Worm (Caenorhabditis elegans) whole organism, L3 larva: ENCODE measurements around the gene irld-51.

Experiments used
- R02D3.7 ChIP-seq: fragments of 150-350 bp; optimal IDR thresholded peaks from 2 replicates; lab custom pipeline; 2014; ENCODE audit warnings: missing biosample characterization, missing genetic modification characterization
- ZK546.5 ChIP-seq: sonication (generic microtip); optimal IDR thresholded peaks from 2 replicates; lab custom pipeline; 2017; ENCODE audit warnings: missing biosample characterization, missing genetic modification characterization
- aly-2 ChIP-seq: fragments of 150-350 bp; optimal IDR thresholded peaks from 2 replicates; lab custom pipeline; 2014; ENCODE audit warnings: missing biosample characterization, missing genetic modification characterization
- ceh-16 ChIP-seq: sonication (generic microtip); optimal IDR thresholded peaks from 2 replicates; lab custom pipeline; 2017; ENCODE audit warnings: missing biosample characterization, missing genetic modification characterization
- ceh-82 ChIP-seq: fragments of 150-350 bp; optimal IDR thresholded peaks from 2 replicates; lab custom pipeline; 2014; ENCODE audit warnings: missing biosample characterization, missing genetic modification characterization
- daf-12 ChIP-seq: fragments of 150-350 bp; optimal IDR thresholded peaks from 2 replicates; lab custom pipeline; 2014; ENCODE audit warnings: missing biosample characterization, missing genetic modification reagents, missing genetic modification characterization
- egl-27 ChIP-seq: sonication (generic microtip); optimal IDR thresholded peaks from 4 replicates; lab custom pipeline; 2017; ENCODE audit warnings: missing biosample characterization, missing genetic modification reagents, missing genetic modification characterization
- elt-1 ChIP-seq: fragments of 150-350 bp; optimal IDR thresholded peaks from 2 replicates; lab custom pipeline; 2014; ENCODE audit warnings: missing biosample characterization, missing genetic modification characterization
- elt-2 ChIP-seq: sonication (generic microtip); optimal IDR thresholded peaks from 2 replicates; lab custom pipeline; 2016; ENCODE audit warnings: missing genetic modification reagents, mild to moderate bottlenecking, missing genetic modification characterization, missing compliant biosample characterization
- elt-3 ChIP-seq, 3 experiments: fragments of 150-350 bp in 1 of 3; sonication (generic microtip) in 2 of 3; optimal IDR thresholded peaks; 2 replicates in 2 of 3; 4 replicates in 1 of 3; lab custom pipeline; 2014 to 2017; ENCODE audit warnings: missing biosample characterization in 3 of 3, missing genetic modification characterization in 3 of 3
- eor-1 ChIP-seq, 2 experiments: fragments of 150-350 bp; optimal IDR thresholded peaks; 2 replicates each; lab custom pipeline; 2014 to 2018; ENCODE audit warnings: missing biosample characterization in 2 of 2, missing genetic modification characterization in 2 of 2
- fkh-10 ChIP-seq: sonication (generic microtip); optimal IDR thresholded peaks from 2 replicates; lab custom pipeline; 2017; ENCODE audit warnings: missing biosample characterization, missing genetic modification reagents, missing genetic modification characterization
- fos-1 ChIP-seq: fragments of 150-350 bp; optimal IDR thresholded peaks from 2 replicates; lab custom pipeline; 2014; ENCODE audit warnings: missing biosample characterization, missing genetic modification characterization
- hmg-11 ChIP-seq: sonication (generic microtip); optimal IDR thresholded peaks from 2 replicates; lab custom pipeline; 2016; ENCODE audit warnings: missing genetic modification characterization, missing compliant biosample characterization
- jun-1 ChIP-seq: fragments of 150-350 bp; optimal IDR thresholded peaks from 2 replicates; lab custom pipeline; 2014; ENCODE audit warnings: missing biosample characterization, missing genetic modification reagents, missing genetic modification characterization
- lin-39 ChIP-seq: fragments of 150-350 bp; optimal IDR thresholded peaks from 2 replicates; lab custom pipeline; 2018; ENCODE audit warnings: missing biosample characterization, missing genetic modification reagents, missing genetic modification characterization
- lsy-12 ChIP-seq: sonication (generic microtip); optimal IDR thresholded peaks from 2 replicates; lab custom pipeline; 2016; ENCODE audit warnings: mild to moderate bottlenecking, missing genetic modification characterization, missing compliant biosample characterization
- mdl-1 ChIP-seq: fragments of 150-350 bp; optimal IDR thresholded peaks from 2 replicates; lab custom pipeline; 2014; ENCODE audit warnings: missing biosample characterization, missing genetic modification characterization
- mml-1 ChIP-seq: fragments of 150-350 bp; sonication (generic microtip); optimal IDR thresholded peaks from 3 replicates; lab custom pipeline; 2014; ENCODE audit warnings: missing biosample characterization, missing genetic modification characterization
- nhr-11 ChIP-seq: fragments of 150-350 bp; optimal IDR thresholded peaks from 2 replicates; lab custom pipeline; 2014; ENCODE audit warnings: missing biosample characterization, missing genetic modification characterization
- nhr-12 ChIP-seq: fragments of 150-350 bp; optimal IDR thresholded peaks from 2 replicates; lab custom pipeline; 2014; ENCODE audit warnings: missing biosample characterization, missing genetic modification characterization
- nhr-23 ChIP-seq: fragments of 150-350 bp; optimal IDR thresholded peaks from 2 replicates; lab custom pipeline; 2014; ENCODE audit warnings: missing biosample characterization, missing genetic modification reagents, missing genetic modification characterization
- nhr-25 ChIP-seq: sonication (generic microtip); optimal IDR thresholded peaks from 2 replicates; lab custom pipeline; 2017; ENCODE audit warnings: missing biosample characterization, missing genetic modification characterization
- nhr-28 ChIP-seq: fragments of 150-350 bp; optimal IDR thresholded peaks from 2 replicates; lab custom pipeline; 2014; ENCODE audit warnings: missing biosample characterization, missing genetic modification characterization
- nhr-43 ChIP-seq: sonication (generic microtip); optimal IDR thresholded peaks from 2 replicates; lab custom pipeline; 2016; ENCODE audit warnings: mild to moderate bottlenecking, missing genetic modification characterization, missing compliant biosample characterization; ENCODE audit not compliant: poor library complexity, severe bottlenecking
- nhr-67 ChIP-seq: fragments of 150-350 bp; optimal IDR thresholded peaks from 2 replicates; lab custom pipeline; 2014; ENCODE audit warnings: missing biosample characterization, missing genetic modification characterization
- nhr-76 ChIP-seq: fragments of 150-350 bp; sonication (generic microtip); optimal IDR thresholded peaks from 5 replicates; lab custom pipeline; 2014; ENCODE audit warnings: missing biosample characterization, missing genetic modification characterization
- nhr-77 ChIP-seq: fragments of 150-350 bp; optimal IDR thresholded peaks from 2 replicates; lab custom pipeline; 2014; ENCODE audit warnings: missing biosample characterization, missing genetic modification characterization
- pha-4 ChIP-seq: fragments of 150-350 bp; optimal IDR thresholded peaks from 2 replicates; lab custom pipeline; 2014; ENCODE audit warnings: missing biosample characterization, missing genetic modification reagents, missing genetic modification characterization
- pqm-1 ChIP-seq: fragments of 150-350 bp; optimal IDR thresholded peaks from 2 replicates; lab custom pipeline; 2017; ENCODE audit warnings: missing biosample characterization, missing genetic modification characterization, inconsistent platforms
- sea-2 ChIP-seq: fragments of 150-350 bp; sonication (generic microtip); optimal IDR thresholded peaks from 4 replicates; lab custom pipeline; 2014; ENCODE audit warnings: missing biosample characterization, missing genetic modification reagents, missing genetic modification characterization
- snpc-4 ChIP-seq: fragments of 150-350 bp; optimal IDR thresholded peaks from 2 replicates; lab custom pipeline; 2014; ENCODE audit warnings: missing biosample characterization, missing genetic modification characterization
- tbx-2 ChIP-seq: sonication (generic microtip); optimal IDR thresholded peaks from 2 replicates; lab custom pipeline; 2016; ENCODE audit warnings: mild to moderate bottlenecking, missing genetic modification characterization, missing compliant biosample characterization
- unc-39 ChIP-seq: sonication (generic microtip); optimal IDR thresholded peaks from 4 replicates; lab custom pipeline; 2017; ENCODE audit warnings: missing biosample characterization, missing genetic modification characterization
- unc-62 ChIP-seq: fragments of 150-350 bp; sonication (generic microtip); optimal IDR thresholded peaks from 4 replicates; lab custom pipeline; 2014; ENCODE audit warnings: missing biosample characterization, missing genetic modification reagents, missing genetic modification characterization
- ztf-4 ChIP-seq: fragments of 150-350 bp; optimal IDR thresholded peaks from 2 replicates; lab custom pipeline; 2014; ENCODE audit warnings: missing biosample characterization, missing genetic modification characterization

Gene irld-51

ce11 chrII:2943966-2944365, 8.6 kb downstream of the irld-51 start, which contains the start of the genes irld-50 and irld-49:
Gene irld-50, minus strand, starts transcription at chrII:2944066.
Gene irld-49, plus strand, starts transcription at chrII:2944176.
- TF ChIP-seq egl-27 (tag; lab: Kevin White, UChicago) (no peak), nhr-77 (no peak), jun-1 (tag; lab: Kevin White, UChicago) (no peak), daf-12 (no peak)
- TF ChIP-seq, all 47 proteins: peak for 0

DNA sequence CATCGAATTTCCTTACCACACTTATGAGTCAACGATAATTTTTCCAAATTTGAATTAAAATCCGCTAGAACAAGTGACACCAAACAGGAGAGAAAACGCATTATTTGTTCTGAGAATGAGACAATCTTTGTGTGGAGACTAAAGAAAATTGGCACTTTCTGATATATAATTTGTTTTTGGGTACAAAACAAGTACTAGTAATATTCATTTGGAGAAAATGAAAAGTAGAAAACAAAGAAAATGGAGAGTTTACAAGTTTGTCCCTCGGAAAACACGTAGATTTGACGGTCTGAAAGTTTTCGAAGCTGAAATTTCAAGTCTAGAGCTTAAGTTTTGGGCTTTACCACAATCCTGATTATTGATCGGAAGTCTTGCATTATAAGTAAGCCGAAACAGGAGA, 11.8 kb downstream of the irld-51 start, which contains the start of gene irld-66:
Gene irld-66 (minus strand): TSS at position 101 of the 400 bp plus-strand sequence.
- TF ChIP-seq tbx-2 (tag; lab: Kevin White, UChicago) (no peak), jun-1 (tag; lab: Kevin White, UChicago) (no peak), nhr-67 (no peak), unc-62 (no peak), ceh-82 (tag; lab: Kevin White, UChicago) (no peak), mml-1 (no peak), elt-3 (tag; optimal IDR thresholded peaks at IDR 0.05; lab: Kevin White, UChicago) (no peak), nhr-43 (tag; lab: Kevin White, UChicago) (no peak), pqm-1 (tag; lab: Kevin White, UChicago) (no peak), snpc-4 (tag; lab: Kevin White, UChicago) (no peak), nhr-11 (tag; lab: Kevin White, UChicago) (no peak), nhr-23 (no peak), hmg-11 (tag; lab: Kevin White, UChicago) (no peak), fos-1 (tag; lab: Kevin White, UChicago) (no peak), elt-1 (no peak), nhr-76 (tag; lab: Kevin White, UChicago) (no peak), nhr-28 (no peak), daf-12 (no peak), mdl-1 (tag; lab: Kevin White, UChicago) (no peak)

- TF ChIP-seq ceh-16 (no peak), mdl-1 (tag; lab: Kevin White, UChicago) (no peak), ztf-4 (no peak), elt-3 (tag; optimal IDR thresholded peaks at IDR 0.05; lab: Kevin White, UChicago) (no peak), nhr-12 (tag; lab: Kevin White, UChicago) (no peak), fos-1 (tag; lab: Kevin White, UChicago) (no peak), elt-1 (no peak), nhr-28 (no peak), sea-2 (GFP tag; lab: Kevin White, UChicago) (no peak)
Observed at ce11 chrII:2939681-2940080, 12.8 kb downstream of the irld-51 start.

DNA sequence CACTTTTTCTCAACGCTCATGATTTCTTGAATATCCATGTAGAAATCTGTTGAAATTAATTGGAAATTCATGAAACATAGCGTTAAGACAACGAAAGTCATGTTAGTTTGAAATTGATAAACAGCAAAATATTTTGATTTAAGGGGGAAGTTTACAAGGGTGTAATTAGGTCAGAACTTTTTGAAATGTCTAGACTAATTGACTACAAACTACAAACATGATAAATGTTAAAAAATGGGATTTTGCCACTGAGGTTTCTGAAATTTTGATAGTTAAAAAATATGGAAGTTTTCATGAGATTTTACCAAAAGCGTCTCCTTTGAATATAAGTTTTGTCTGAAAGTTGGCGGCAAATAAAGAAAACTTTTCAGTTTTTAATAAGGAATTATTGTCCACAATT, 14.7 kb downstream of the irld-51 start, which contains the start of gene irld-65:
Gene irld-65 (minus strand): TSS at position 101 of the 400 bp plus-strand sequence.
- no peak for TF ChIP-seq lsy-12 (tag; lab: Kevin White, UChicago)
- no peak for TF ChIP-seq fos-1 (tag; lab: Kevin White, UChicago)
- TF ChIP-seq R02D3.7 (tag; lab: Kevin White, UChicago) = no peak
- no peak for TF ChIP-seq ZK546.5 (tag; lab: Kevin White, UChicago)
- no peak for TF ChIP-seq pha-4 (tag; lab: Kevin White, UChicago)
- TF ChIP-seq sea-2 (GFP tag; lab: Kevin White, UChicago) = no peak
- TF ChIP-seq aly-2 (tag; lab: Kevin White, UChicago) = no peak
- TF ChIP-seq nhr-77 = no peak
- TF ChIP-seq elt-2 (tag; lab: Kevin White, UChicago) = no peak
- TF ChIP-seq fkh-10 (GFP tag; lab: Kevin White, UChicago) = no peak
- TF ChIP-seq unc-62 = no peak
- TF ChIP-seq eor-1 (tag; optimal IDR thresholded peaks at IDR 0.05; lab: Kevin White, UChicago) = no peak
- TF ChIP-seq tbx-2 (tag; lab: Kevin White, UChicago) = no peak
- TF ChIP-seq nhr-67 = no peak
- no peak for TF ChIP-seq nhr-43 (tag; lab: Kevin White, UChicago)
- no peak for TF ChIP-seq lin-39 (tag; lab: Kevin White, UChicago)

DNA sequence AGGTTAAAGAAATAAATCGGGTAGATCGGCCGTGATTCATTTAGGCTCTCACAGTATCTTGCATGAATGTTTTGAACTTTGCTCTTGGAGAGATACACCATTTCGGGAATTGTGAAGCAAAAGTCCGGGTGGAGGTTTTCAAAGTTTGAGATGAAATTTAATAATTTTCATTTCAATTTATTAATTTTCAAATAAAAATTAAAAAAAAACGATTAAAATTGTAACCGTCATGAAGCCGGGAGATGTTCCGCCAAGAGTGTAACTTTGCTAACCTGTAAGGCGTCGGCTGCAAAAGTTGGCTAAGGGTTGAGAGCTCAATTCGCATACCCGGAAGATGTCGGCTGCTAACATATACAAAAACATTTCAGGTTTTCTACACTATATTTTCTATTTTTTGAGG, 18.2 kb downstream of the irld-51 start, which contains the start of gene irld-67:
Gene irld-67 (minus strand): TSS at position 101 of the 400 bp plus-strand sequence.
- TF ChIP-seq eor-1 (tag; optimal IDR thresholded peaks at IDR 0.05; lab: Kevin White, UChicago) (no peak), nhr-67 (no peak), pqm-1 (tag; lab: Kevin White, UChicago) (no peak), hmg-11 (tag; lab: Kevin White, UChicago) (no peak), mdl-1 (tag; lab: Kevin White, UChicago) (no peak), unc-39 (tag; lab: Kevin White, UChicago) (no peak), ztf-4 (no peak), pha-4 (tag; lab: Kevin White, UChicago) (no peak), jun-1 (tag; lab: Kevin White, UChicago) (no peak), nhr-25 (tag; lab: Kevin White, UChicago) (no peak), nhr-77 (no peak), aly-2 (tag; lab: Kevin White, UChicago) (no peak), nhr-28 (no peak), fos-1 (tag; lab: Kevin White, UChicago) (no peak)
